Fruit fly (Drosophila melanogaster) whole organism, embryonic: ENCODE results near the gene CG5968.
A peak's percentile ranks its signal among the peaks of the same experiment; 100 is the strongest.

ENCODE experiments used
- Bgb ChIP-seq: fragments of 200-800 bp; sonication (Bioruptor generic); IDR thresholded peaks from 2 replicates; pipeline ENCODE4 v1.3.6; 2022; ENCODE audit warnings: missing biosample characterization, missing genetic modification characterization; ENCODE audit not compliant: partially characterized antibody
- CG10366 ChIP-seq: fragments of 200-800 bp; sonication (Bioruptor generic); IDR thresholded peaks from 2 replicates; pipeline ENCODE4 v1.3.6; 2022; ENCODE audit warnings: missing biosample characterization, missing genetic modification characterization
- CG10431 ChIP-seq: fragments of 200-800 bp; sonication (Bioruptor generic); optimal IDR thresholded peaks from 3 replicates; lab custom pipeline; 2018; ENCODE audit warnings: missing biosample characterization, mild to moderate bottlenecking, missing genetic modification characterization
- CG11085 ChIP-seq: fragments of 200-800 bp; sonication (Bioruptor generic); IDR thresholded peaks from 2 replicates; pipeline ENCODE4 v1.3.6; 2022; ENCODE audit warnings: missing biosample characterization, missing genetic modification characterization
- CG12391 ChIP-seq: fragments of 200-800 bp; sonication (Bioruptor generic); optimal IDR thresholded peaks from 3 replicates; lab custom pipeline; 2018; ENCODE audit warnings: missing biosample characterization, mild to moderate bottlenecking, missing genetic modification characterization, moderate library complexity
- CG15269 ChIP-seq: fragments of 200-800 bp; sonication (Bioruptor generic); optimal IDR thresholded peaks from 2 replicates; lab custom pipeline; 2018; ENCODE audit warnings: missing biosample characterization, mild to moderate bottlenecking, missing genetic modification characterization, moderate library complexity
- CG17186 ChIP-seq: fragments of 200-800 bp; sonication (Bioruptor generic); optimal IDR thresholded peaks from 3 replicates; lab custom pipeline; 2017; ENCODE audit warnings: missing biosample characterization, missing genetic modification reagents, missing genetic modification characterization
- CG17568 ChIP-seq: fragments of 200-800 bp; sonication (Bioruptor generic); optimal IDR thresholded peaks from 2 replicates; lab custom pipeline; 2018; ENCODE audit warnings: missing biosample characterization, mild to moderate bottlenecking, missing genetic modification characterization, moderate library complexity
- CG2129 ChIP-seq: fragments of 200-800 bp; sonication (Bioruptor generic); IDR thresholded peaks from 2 replicates; pipeline ENCODE4 v1.3.6; 2022; ENCODE audit warnings: missing biosample characterization, missing genetic modification characterization; ENCODE audit not compliant: partially characterized antibody
- CG2712 ChIP-seq: fragments of 200-800 bp; optimal IDR thresholded peaks from 3 replicates; lab custom pipeline; 2019; ENCODE audit warnings: missing biosample characterization, mild to moderate bottlenecking, missing genetic modification characterization, moderate library complexity
- CG4328 ChIP-seq: fragments of 200-800 bp; sonication (Bioruptor generic); optimal IDR thresholded peaks from 3 replicates; lab custom pipeline; 2017; ENCODE audit warnings: missing biosample characterization, missing genetic modification reagents, missing genetic modification characterization
- CG43689 ChIP-seq: fragments of 200-800 bp; sonication (Bioruptor generic); IDR thresholded peaks from 2 replicates; pipeline ENCODE4 v1.3.6; 2022; ENCODE audit warnings: missing biosample characterization, missing genetic modification characterization
- CG4707 ChIP-seq: fragments of 200-800 bp; sonication (Bioruptor generic); optimal IDR thresholded peaks from 2 replicates; lab custom pipeline; 2018; ENCODE audit warnings: missing biosample characterization, mild to moderate bottlenecking, missing genetic modification characterization, moderate library complexity
- CG4820 ChIP-seq: fragments of 200-800 bp; sonication (Bioruptor generic); optimal IDR thresholded peaks from 3 replicates; lab custom pipeline; 2016; ENCODE audit warnings: missing biosample characterization, missing genetic modification characterization
- CG4854 ChIP-seq: fragments of 200-800 bp; sonication (Bioruptor generic); optimal IDR thresholded peaks from 2 replicates; lab custom pipeline; 2016; ENCODE audit warnings: missing biosample characterization, missing genetic modification characterization, inconsistent platforms
- CG5245 ChIP-seq: fragments of 200-800 bp; sonication (Bioruptor generic); optimal IDR thresholded peaks from 3 replicates; lab custom pipeline; 2016; ENCODE audit warnings: missing biosample characterization, missing genetic modification characterization
- CG6791 ChIP-seq: fragments of 200-800 bp; sonication (Bioruptor generic); IDR thresholded peaks from 3 replicates; pipeline ENCODE4 v1.3.6; 2022; ENCODE audit warnings: missing biosample characterization, missing genetic modification characterization; ENCODE audit not compliant: partially characterized antibody
- CG8359 ChIP-seq: fragments of 200-800 bp; sonication (Bioruptor generic); optimal IDR thresholded peaks from 2 replicates; lab custom pipeline; 2017; ENCODE audit warnings: missing biosample characterization, mild to moderate bottlenecking, missing genetic modification characterization, borderline replicate concordance
- CHES-1-like ChIP-seq: fragments of 200-800 bp; sonication (Bioruptor generic); optimal IDR thresholded peaks from 2 replicates; lab custom pipeline; 2016; ENCODE audit warnings: missing biosample characterization, missing genetic modification characterization
- Dbx ChIP-seq: fragments of 200-800 bp; sonication (Bioruptor generic); IDR thresholded peaks from 3 replicates; pipeline ENCODE4 v1.3.6; 2022; ENCODE audit warnings: missing biosample characterization, missing genetic modification characterization
- Fer1 ChIP-seq: fragments of 200-800 bp; sonication (Bioruptor generic); optimal IDR thresholded peaks from 2 replicates; lab custom pipeline; 2017; ENCODE audit warnings: missing biosample characterization, mild to moderate bottlenecking, missing genetic modification characterization
- HLH54F ChIP-seq: fragments of 200-800 bp; sonication (Bioruptor generic); optimal IDR thresholded peaks from 3 replicates; lab custom pipeline; 2016; ENCODE audit warnings: missing biosample characterization, missing genetic modification characterization
- Hr51 ChIP-seq, 2 experiments: fragments of 200-800 bp; sonication (Bioruptor generic); optimal IDR thresholded peaks; 2 replicates in 1 of 2; 3 replicates in 1 of 2; lab custom pipeline; 2016 to 2018; ENCODE audit warnings: missing biosample characterization in 2 of 2, missing genetic modification characterization in 2 of 2, mild to moderate bottlenecking in 1 of 2, moderate library complexity in 1 of 2
- Hr78 ChIP-seq, 2 experiments: fragments of 200-800 bp in 1 of 2; fragments of >200 bp in 1 of 2; sonication (Bioruptor generic) in 1 of 2; optimal IDR thresholded peaks; 2 replicates each; lab custom pipeline; 2017 to 2019; ENCODE audit warnings: missing biosample characterization in 2 of 2, missing genetic modification characterization in 2 of 2, mild to moderate bottlenecking in 1 of 2, moderate library complexity in 1 of 2
- Nf-YC ChIP-seq: fragments of 200-800 bp; optimal IDR thresholded peaks from 3 replicates; lab custom pipeline; 2019; ENCODE audit warnings: missing biosample characterization, mild to moderate bottlenecking, missing genetic modification characterization, moderate library complexity
- Sry-δ ChIP-seq: fragments of 200-800 bp; sonication (Bioruptor generic); optimal IDR thresholded peaks from 2 replicates; lab custom pipeline; 2016; ENCODE audit warnings: missing biosample characterization, missing genetic modification characterization
- abd-A ChIP-seq: fragments of 200-800 bp; sonication (Bioruptor generic); optimal IDR thresholded peaks from 3 replicates; lab custom pipeline; 2019; ENCODE audit warnings: missing biosample characterization, mild to moderate bottlenecking, missing genetic modification characterization, moderate library complexity
- ap ChIP-seq: fragments of 200-800 bp; sonication (Bioruptor generic); IDR thresholded peaks from 2 replicates; pipeline ENCODE4 v1.3.6; 2022; ENCODE audit warnings: missing biosample characterization, missing genetic modification characterization
- cad ChIP-seq: fragments of >200 bp; optimal IDR thresholded peaks from 2 replicates; lab custom pipeline; 2017; ENCODE audit warnings: missing biosample characterization, missing genetic modification characterization
- dmrt99B ChIP-seq: fragments of 200-800 bp; sonication (Bioruptor generic); optimal IDR thresholded peaks from 2 replicates; lab custom pipeline; 2018; ENCODE audit warnings: missing biosample characterization, mild to moderate bottlenecking, missing genetic modification characterization, moderate library complexity
- gfzf ChIP-seq: fragments of 200-800 bp; sonication (Bioruptor generic); optimal IDR thresholded peaks from 2 replicates; lab custom pipeline; 2016; ENCODE audit warnings: missing biosample characterization, mild to moderate bottlenecking, missing genetic modification characterization, moderate library complexity
- hth ChIP-seq: fragments of >200 bp; optimal IDR thresholded peaks from 2 replicates; lab custom pipeline; 2017; ENCODE audit warnings: inconsistent platforms
- lab ChIP-seq: fragments of 200-800 bp; sonication (Bioruptor generic); optimal IDR thresholded peaks from 3 replicates; lab custom pipeline; 2017; ENCODE audit warnings: missing biosample characterization, missing genetic modification characterization, mild to moderate bottlenecking, moderate library complexity, missing genetic modification reagents
- maf-S ChIP-seq: fragments of 200-800 bp; sonication (Bioruptor generic); optimal IDR thresholded peaks from 2 replicates; lab custom pipeline; 2016; ENCODE audit warnings: missing biosample characterization, missing genetic modification characterization
- nerfin-2 ChIP-seq: fragments of 200-800 bp; sonication (Bioruptor generic); IDR thresholded peaks from 2 replicates; pipeline ENCODE4 v1.3.6; 2022; ENCODE audit warnings: missing biosample characterization, missing genetic modification characterization; ENCODE audit not compliant: partially characterized antibody
- oc ChIP-seq: fragments of 200-800 bp; sonication (Bioruptor generic); optimal IDR thresholded peaks from 2 replicates; lab custom pipeline; 2018; ENCODE audit warnings: missing biosample characterization, mild to moderate bottlenecking, missing genetic modification characterization, moderate library complexity
- pros ChIP-seq: fragments of 200-800 bp; sonication (Bioruptor generic); optimal IDR thresholded peaks from 3 replicates; lab custom pipeline; 2019; ENCODE audit warnings: missing biosample characterization, mild to moderate bottlenecking, missing genetic modification characterization, moderate library complexity
- pum ChIP-seq: fragments of 200-800 bp; sonication (Bioruptor generic); optimal IDR thresholded peaks from 2 replicates; lab custom pipeline; 2016; ENCODE audit warnings: missing biosample characterization, missing genetic modification characterization
- pzg ChIP-seq: fragments of 200-800 bp; sonication (Bioruptor generic); optimal IDR thresholded peaks from 3 replicates; lab custom pipeline; 2018; ENCODE audit warnings: missing biosample characterization, mild to moderate bottlenecking, missing genetic modification characterization, moderate library complexity
- sd ChIP-seq: fragments of 200-800 bp; sonication (Bioruptor generic); optimal IDR thresholded peaks from 3 replicates; lab custom pipeline; 2018; ENCODE audit warnings: missing biosample characterization, mild to moderate bottlenecking, missing genetic modification characterization, moderate library complexity
- sqz ChIP-seq: fragments of 200-800 bp; sonication (Bioruptor generic); optimal IDR thresholded peaks from 3 replicates; lab custom pipeline; 2018; ENCODE audit warnings: missing biosample characterization, mild to moderate bottlenecking, missing genetic modification characterization
- ssp ChIP-seq: fragments of 200-800 bp; sonication (Bioruptor generic); IDR thresholded peaks from 2 replicates; pipeline ENCODE4 v1.3.6; 2022; ENCODE audit warnings: missing biosample characterization, missing genetic modification characterization
- stc ChIP-seq: fragments of 200-800 bp; sonication (Bioruptor generic); IDR thresholded peaks from 2 replicates; pipeline ENCODE4 v1.3.6; 2022; ENCODE audit warnings: missing biosample characterization, missing genetic modification characterization
- sug ChIP-seq: fragments of 200-800 bp; optimal IDR thresholded peaks from 2 replicates; lab custom pipeline; 2019; ENCODE audit warnings: missing biosample characterization, mild to moderate bottlenecking, missing genetic modification characterization, moderate library complexity
- tgo ChIP-seq: fragments of 200-800 bp; sonication (Bioruptor generic); IDR thresholded peaks from 3 replicates; pipeline ENCODE4 v1.3.6; 2022; ENCODE audit warnings: missing biosample characterization, missing genetic modification characterization
- tin ChIP-seq: fragments of 200-800 bp; sonication (Bioruptor generic); optimal IDR thresholded peaks from 3 replicates; lab custom pipeline; 2016; ENCODE audit warnings: missing biosample characterization, missing genetic modification characterization
- trh ChIP-seq: fragments of 200-800 bp; sonication (Bioruptor generic); optimal IDR thresholded peaks from 2 replicates; lab custom pipeline; 2016; ENCODE audit warnings: missing biosample characterization, missing genetic modification characterization
- unc-4 ChIP-seq: fragments of 200-800 bp; sonication (Bioruptor generic); IDR thresholded peaks from 2 replicates; pipeline ENCODE4 v1.3.6; 2022; ENCODE audit warnings: missing biosample characterization, missing genetic modification characterization; ENCODE audit not compliant: partially characterized antibody
- vfl ChIP-seq: fragments of 200-800 bp; sonication (Bioruptor generic); optimal IDR thresholded peaks from 2 replicates; lab custom pipeline; 2016; ENCODE audit warnings: missing biosample characterization, missing genetic modification characterization
- wor ChIP-seq: fragments of 200-800 bp; sonication (Bioruptor generic); IDR thresholded peaks from 2 replicates; pipeline ENCODE4 v1.3.6; 2022; ENCODE audit warnings: missing biosample characterization, missing genetic modification characterization

CG5968 gene

DNA sequence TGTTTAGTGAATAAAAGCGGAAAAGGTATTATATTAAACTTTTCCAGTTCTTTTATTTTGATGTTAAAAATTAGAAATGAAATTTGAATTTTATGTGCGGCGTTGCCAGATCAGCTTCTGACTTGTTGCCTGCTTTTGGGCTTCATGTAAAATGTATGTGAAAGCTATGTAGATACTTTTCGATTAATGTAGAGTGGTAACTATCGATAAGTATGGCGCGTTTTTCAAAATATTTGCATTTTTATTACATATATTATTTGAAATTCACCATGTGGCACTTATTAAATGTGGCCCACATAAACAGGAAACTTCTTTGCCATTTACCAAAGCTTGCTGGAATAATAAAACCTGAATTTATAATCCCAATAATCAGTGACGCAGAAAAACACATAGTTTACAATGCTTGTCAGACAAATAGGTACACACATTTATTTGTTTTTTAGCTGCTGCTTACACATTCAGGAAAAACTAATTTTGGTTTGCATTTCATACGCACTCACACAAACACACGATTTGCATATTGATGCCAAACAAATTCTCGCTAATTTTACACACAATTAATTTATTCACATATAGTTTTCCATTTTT is 42.0 kb downstream of the CG5968 start (continued):
- TF ChIP-seq CG10366 (GFP tag; lab: Robert Waterston, UW) (no peak), pros (GFP tag; lab: Kevin White, UChicago) (no peak), Nf-YC (tag; lab: Kevin White, UChicago) (peak; percentile 9), maf-S (GFP tag; lab: Kevin White, UChicago) (no peak), Bgb (GFP tag; lab: Robert Waterston, UW) (peak; percentile 83), ap (GFP tag; lab: Robert Waterston, UW) (no peak), lab (GFP tag; lab: Kevin White, UChicago) (no peak), CHES-1-like (GFP tag; lab: Kevin White, UChicago) (no peak), unc-4 (peak; percentile 76), sqz (GFP tag; lab: Kevin White, UChicago) (no peak), CG15269 (tag; lab: Kevin White, UChicago) (no peak), nerfin-2 (GFP tag; lab: Robert Waterston, UW) (0 out of 2 replicates have a peak, but pooled peaks have one; percentile 9), Hr78 (GFP tag; optimal IDR thresholded peaks at IDR 0.05; lab: Kevin White, UChicago) (no peak), Sry-δ (GFP tag; lab: Kevin White, UChicago) (peak; percentile 44), CG43689 (GFP tag; lab: Robert Waterston, UW) (no peak), dmrt99B (tag; lab: Kevin White, UChicago) (no peak), sug (tag; lab: Kevin White, UChicago) (no peak), pzg (GFP tag; lab: Kevin White, UChicago) (peak; percentile 62), abd-A (tag; lab: Kevin White, UChicago) (no peak), hth (lab: Kevin White, UChicago) (no peak), CG17186 (no peak), CG4328 (no peak), Hr51 (GFP tag; optimal IDR thresholded peaks at IDR 0.05; lab: Kevin White, UChicago) (no peak), CG6791 (GFP tag; lab: Robert Waterston, UW) (peak; percentile 68; the same call in 2 of the 3 replicates), CG5245 (GFP tag; lab: Kevin White, UChicago) (no peak), Fer1 (GFP tag; lab: Kevin White, UChicago) (no peak), stc (no peak), pum (no peak), tin (GFP tag; lab: Kevin White, UChicago) (no peak), sd (tag; lab: Kevin White, UChicago) (no peak), CG11085 (GFP tag; lab: Robert Waterston, UW) (no peak), HLH54F (no peak), trh (GFP tag; lab: Kevin White, UChicago) (no peak), ssp (GFP tag; lab: Robert Waterston, UW) (no peak), Dbx (GFP tag; lab: Robert Waterston, UW) (no peak), CG4854 (GFP tag; lab: Kevin White, UChicago) (no peak), gfzf (GFP tag; lab: Kevin White, UChicago) (peak; percentile 12), CG12391 (no peak), oc (tag; lab: Kevin White, UChicago) (no peak), cad (no peak), wor (GFP tag; lab: Robert Waterston, UW) (no peak), CG4820 (no peak), CG4707 (GFP tag; lab: Kevin White, UChicago) (no peak), CG2712 (tag; lab: Kevin White, UChicago) (no peak), vfl (GFP tag; lab: Kevin White, UChicago) (no peak), tgo (GFP tag; lab: Robert Waterston, UW) (no peak), CG2129 (GFP tag; lab: Robert Waterston, UW) (peak; percentile 40; the same call in 1 of the 2 replicates), CG10431 (GFP tag; lab: Kevin White, UChicago) (no peak), CG17568 (no peak), CG8359 (GFP tag; lab: Kevin White, UChicago) (no peak)
